Worm (Caenorhabditis elegans): ENCODE results near the gene R02F2.5.

Gene R02F2.5

ce11 chrIII:5461079-5461478 lies 18.0 kb upstream of the R02F2.5 start, which contains the start of gene F48E8.3:
Gene F48E8.3 (plus strand): TSS chrIII:5461379.
- TF ChIP-seq ztf-29 (GFP tag; IDR thresholded peaks at IDR 0.05) = no peak
- TF ChIP-seq med-1 (GFP tag; optimal IDR thresholded peaks at IDR 0.05; ENCODE audit: insufficient read depth) = no peak
- TF ChIP-seq T22C8.4 (GFP tag; IDR thresholded peaks at IDR 0.05) = no peak
- no peak for TF ChIP-seq ztf-23 (GFP tag; IDR thresholded peaks at IDR 0.05)
- TF ChIP-seq tab-1 (GFP tag; IDR thresholded peaks at IDR 0.05) = no peak
- TF ChIP-seq cog-1 (tag; optimal IDR thresholded peaks at IDR 0.05) = no peak
- TF ChIP-seq flt-1 (GFP tag; IDR thresholded peaks at IDR 0.05) = no peak
- no peak for TF ChIP-seq klf-2 (GFP tag; conservative IDR thresholded peaks at IDR 0.05)
- TF ChIP-seq ref-1 (GFP tag; conservative IDR thresholded peaks at IDR 0.05) = no peak

ce11 chrIII:5464077-5464476 lies 15.0 kb upstream of the R02F2.5 start, which contains the start of gene F48E8.2:
Gene F48E8.2 (plus strand): TSS chrIII:5464377.
- TF ChIP-seq klf-2 (GFP tag; conservative IDR thresholded peaks at IDR 0.05) = no peak
- TF ChIP-seq flt-1 (GFP tag; IDR thresholded peaks at IDR 0.05) = no peak
- no peak for TF ChIP-seq tab-1 (GFP tag; IDR thresholded peaks at IDR 0.05)
- TF ChIP-seq ref-1 (GFP tag; conservative IDR thresholded peaks at IDR 0.05) = no peak
- TF ChIP-seq cog-1 (tag; optimal IDR thresholded peaks at IDR 0.05) = no peak
- no peak for TF ChIP-seq T22C8.4 (GFP tag; IDR thresholded peaks at IDR 0.05)
- TF ChIP-seq ztf-23 (GFP tag; IDR thresholded peaks at IDR 0.05) = no peak
- TF ChIP-seq ztf-29 (GFP tag; IDR thresholded peaks at IDR 0.05) = no peak
- no peak for TF ChIP-seq med-1 (GFP tag; optimal IDR thresholded peaks at IDR 0.05; ENCODE audit: insufficient read depth)

ce11 chrIII:5464850-5465249 lies 14.3 kb upstream of the R02F2.5 start:
- no peak for TF ChIP-seq med-1 (GFP tag; optimal IDR thresholded peaks at IDR 0.05; ENCODE audit: insufficient read depth)
- no peak for TF ChIP-seq cog-1 (tag; optimal IDR thresholded peaks at IDR 0.05)
- no peak for TF ChIP-seq flt-1 (GFP tag; IDR thresholded peaks at IDR 0.05)
- no peak for TF ChIP-seq klf-2 (GFP tag; conservative IDR thresholded peaks at IDR 0.05)
- TF ChIP-seq ztf-29 (GFP tag; IDR thresholded peaks at IDR 0.05) = no peak
- no peak for TF ChIP-seq ref-1 (GFP tag; conservative IDR thresholded peaks at IDR 0.05)
- no peak for TF ChIP-seq tab-1 (GFP tag; IDR thresholded peaks at IDR 0.05)
- no peak for TF ChIP-seq T22C8.4 (GFP tag; IDR thresholded peaks at IDR 0.05)
- no peak for TF ChIP-seq ztf-23 (GFP tag; IDR thresholded peaks at IDR 0.05)

ce11 chrIII:5469090-5469489 lies 10.0 kb upstream of the R02F2.5 start:
- TF ChIP-seq med-1 (GFP tag; optimal IDR thresholded peaks at IDR 0.05; ENCODE audit: insufficient read depth) = no peak
- no peak for TF ChIP-seq klf-2 (GFP tag; conservative IDR thresholded peaks at IDR 0.05)
- no peak for TF ChIP-seq ztf-29 (GFP tag; IDR thresholded peaks at IDR 0.05)

ce11 chrIII:5472693-5473092 lies 6.4 kb upstream of the R02F2.5 start:
- no peak for TF ChIP-seq klf-2 (GFP tag; conservative IDR thresholded peaks at IDR 0.05)
- no peak for TF ChIP-seq T22C8.4 (GFP tag; IDR thresholded peaks at IDR 0.05)
- TF ChIP-seq ref-1 (GFP tag; conservative IDR thresholded peaks at IDR 0.05) = no peak
- no peak for TF ChIP-seq med-1 (GFP tag; optimal IDR thresholded peaks at IDR 0.05; ENCODE audit: insufficient read depth)
- no peak for TF ChIP-seq tab-1 (GFP tag; IDR thresholded peaks at IDR 0.05)
- TF ChIP-seq ztf-29 (GFP tag; IDR thresholded peaks at IDR 0.05) = no peak
- no peak for TF ChIP-seq cog-1 (tag; optimal IDR thresholded peaks at IDR 0.05)
- TF ChIP-seq flt-1 (GFP tag; IDR thresholded peaks at IDR 0.05) = no peak
- no peak for TF ChIP-seq ztf-23 (GFP tag; IDR thresholded peaks at IDR 0.05)

- no peak for TF ChIP-seq klf-2 (GFP tag; conservative IDR thresholded peaks at IDR 0.05)
- TF ChIP-seq tab-1 (GFP tag; IDR thresholded peaks at IDR 0.05) = no peak
These were observed 4.9 kb upstream of the R02F2.5 start, which contains the start of gene lon-1 for ce11 chrIII:5474176-5474575. Gene lon-1 (plus strand): TSS chrIII:5474476.

ce11 chrIII:5478011-5478410 lies 1.1 kb upstream of the R02F2.5 start, which contains the start of gene R02F2.10:
Gene R02F2.10 (plus strand): TSS chrIII:5478311.
- TF ChIP-seq ztf-29 (GFP tag; IDR thresholded peaks at IDR 0.05) (no peak), flt-1 (GFP tag; IDR thresholded peaks at IDR 0.05) (no peak), ref-1 (GFP tag; conservative IDR thresholded peaks at IDR 0.05) (no peak), T22C8.4 (GFP tag; IDR thresholded peaks at IDR 0.05) (no peak), klf-2 (GFP tag; conservative IDR thresholded peaks at IDR 0.05) (no peak), ztf-23 (GFP tag; IDR thresholded peaks at IDR 0.05) (no peak), cog-1 (tag; optimal IDR thresholded peaks at IDR 0.05) (no peak), tab-1 (GFP tag; IDR thresholded peaks at IDR 0.05) (no peak), med-1 (GFP tag; optimal IDR thresholded peaks at IDR 0.05; ENCODE audit: insufficient read depth) (no peak)

- no peak for TF ChIP-seq ztf-29 (GFP tag; IDR thresholded peaks at IDR 0.05)
- no peak for TF ChIP-seq klf-2 (GFP tag; conservative IDR thresholded peaks at IDR 0.05)
- peak; percentile 74 for TF ChIP-seq T22C8.4 (GFP tag; IDR thresholded peaks at IDR 0.05)
These were observed 512 bp downstream of the R02F2.5 start for ce11 chrIII:5479493-5480167.

ce11 chrIII:5483738-5484315 lies 4.7 kb downstream of the R02F2.5 start, which contains the start of the genes R02F2.7 and R02F2.4:
Gene R02F2.7 (minus strand): TSS chrIII:5483773.
Gene R02F2.4 (plus strand): TSS chrIII:5484289.
- TF ChIP-seq flt-1 (GFP tag; IDR thresholded peaks at IDR 0.05) (no peak), T22C8.4 (GFP tag; IDR thresholded peaks at IDR 0.05) (no peak), ref-1 (GFP tag; conservative IDR thresholded peaks at IDR 0.05) (no peak), med-1 (GFP tag; optimal IDR thresholded peaks at IDR 0.05; ENCODE audit: insufficient read depth) (no peak), ztf-29 (GFP tag; IDR thresholded peaks at IDR 0.05) (no peak), klf-2 (GFP tag; conservative IDR thresholded peaks at IDR 0.05) (no peak), tab-1 (GFP tag; IDR thresholded peaks at IDR 0.05) (no peak), ztf-23 (GFP tag; IDR thresholded peaks at IDR 0.05) (no peak), cog-1 (tag; optimal IDR thresholded peaks at IDR 0.05) (no peak)

ce11 chrIII:5486345-5486744 lies 7.2 kb downstream of the R02F2.5 start:
- no peak for TF ChIP-seq T22C8.4 (GFP tag; IDR thresholded peaks at IDR 0.05)
- no peak for TF ChIP-seq med-1 (GFP tag; optimal IDR thresholded peaks at IDR 0.05; ENCODE audit: insufficient read depth)
- TF ChIP-seq tab-1 (GFP tag; IDR thresholded peaks at IDR 0.05) = no peak
- no peak for TF ChIP-seq cog-1 (tag; optimal IDR thresholded peaks at IDR 0.05)
